Worm (Caenorhabditis elegans) whole organism, mixed stage, embryonic: ENCODE results near the gene Y37H2A.10.

Source experiments
- M03D4.4 ChIP-seq: sonication (generic microtip); optimal IDR thresholded peaks from 2 replicates; lab custom pipeline; 2017; ENCODE audit warnings: mild to moderate bottlenecking, missing genetic modification characterization, missing compliant biosample characterization
- bed-3 ChIP-seq: fragments of 200-800 bp; sonication (Bioruptor generic); optimal IDR thresholded peaks from 3 replicates; lab custom pipeline; 2018; ENCODE audit warnings: mild to moderate bottlenecking, missing genetic modification characterization, moderate library complexity, missing compliant biosample characterization
- blmp-1 ChIP-seq: fragments of 150-350 bp; optimal IDR thresholded peaks from 2 replicates; lab custom pipeline; 2014; ENCODE audit warnings: missing biosample characterization, missing genetic modification characterization
- ceh-39 ChIP-seq: fragments of 150-350 bp; optimal IDR thresholded peaks from 2 replicates; lab custom pipeline; 2014; ENCODE audit warnings: missing biosample characterization, missing genetic modification characterization
- ceh-83 ChIP-seq: fragments of 200-800 bp; sonication (Bioruptor generic); optimal IDR thresholded peaks from 2 replicates; lab custom pipeline; 2018; ENCODE audit warnings: mild to moderate bottlenecking, missing genetic modification characterization, missing compliant biosample characterization
- ces-1 ChIP-seq: fragments of 150-350 bp; optimal IDR thresholded peaks from 2 replicates; lab custom pipeline; 2014; ENCODE audit warnings: missing biosample characterization, missing genetic modification reagents, missing genetic modification characterization
- cnd-1 ChIP-seq: fragments of 200-800 bp; sonication (Bioruptor generic); optimal IDR thresholded peaks from 2 replicates; lab custom pipeline; 2018; ENCODE audit warnings: mild to moderate bottlenecking, missing genetic modification characterization, missing compliant biosample characterization
- drap-1 ChIP-seq: fragments of 200-800 bp; sonication (Bioruptor generic); optimal IDR thresholded peaks from 3 replicates; lab custom pipeline; 2018; ENCODE audit warnings: mild to moderate bottlenecking, missing genetic modification characterization, missing compliant biosample characterization
- elt-1 ChIP-seq: sonication (generic microtip); optimal IDR thresholded peaks from 2 replicates; lab custom pipeline; 2017; ENCODE audit warnings: missing genetic modification characterization, mild to moderate bottlenecking, missing compliant biosample characterization, antibody characterized with exemption, moderate library complexity, borderline replicate concordance; ENCODE audit not compliant: insufficient read depth
- elt-3 ChIP-seq: fragments of 150-350 bp; optimal IDR thresholded peaks from 2 replicates; lab custom pipeline; 2014; ENCODE audit warnings: missing biosample characterization, missing genetic modification characterization
- flh-1 ChIP-seq: fragments of 200-800 bp; sonication (Bioruptor generic); optimal IDR thresholded peaks from 2 replicates; lab custom pipeline; 2018; ENCODE audit warnings: mild to moderate bottlenecking, missing genetic modification characterization, moderate library complexity, missing compliant biosample characterization
- ham-2 ChIP-seq: fragments of 200-800 bp; sonication (Bioruptor generic); optimal IDR thresholded peaks from 2 replicates; lab custom pipeline; 2018; ENCODE audit warnings: mild to moderate bottlenecking, missing genetic modification characterization, missing compliant biosample characterization
- hlh-1 ChIP-seq: fragments of 150-350 bp; optimal IDR thresholded peaks from 2 replicates; lab custom pipeline; 2014; ENCODE audit warnings: missing biosample characterization, missing genetic modification reagents, missing genetic modification characterization
- lin-32 ChIP-seq: fragments of 200-800 bp; sonication (Bioruptor generic); optimal IDR thresholded peaks from 2 replicates; lab custom pipeline; 2018; ENCODE audit warnings: mild to moderate bottlenecking, missing genetic modification characterization, missing compliant biosample characterization
- lsy-2 ChIP-seq: fragments of 150-350 bp; optimal IDR thresholded peaks from 2 replicates; lab custom pipeline; 2014; ENCODE audit warnings: missing biosample characterization, missing genetic modification characterization
- mab-5 ChIP-seq: fragments of 150-350 bp; optimal IDR thresholded peaks from 2 replicates; lab custom pipeline; 2014; ENCODE audit warnings: missing biosample characterization, missing genetic modification characterization
- mep-1 ChIP-seq: fragments of 150-350 bp; optimal IDR thresholded peaks from 2 replicates; lab custom pipeline; 2017; ENCODE audit warnings: missing biosample characterization, missing genetic modification reagents, missing genetic modification characterization, inconsistent platforms
- nhr-12 ChIP-seq: fragments of 150-350 bp; optimal IDR thresholded peaks from 2 replicates; lab custom pipeline; 2014; ENCODE audit warnings: missing biosample characterization, missing genetic modification characterization
- nhr-2 ChIP-seq: fragments of 150-350 bp; optimal IDR thresholded peaks from 2 replicates; lab custom pipeline; 2014; ENCODE audit warnings: missing biosample characterization, missing genetic modification characterization
- nhr-237 ChIP-seq: fragments of 150-350 bp; optimal IDR thresholded peaks from 2 replicates; lab custom pipeline; 2014; ENCODE audit warnings: missing biosample characterization, missing genetic modification characterization
- nhr-28 ChIP-seq: fragments of 150-350 bp; optimal IDR thresholded peaks from 2 replicates; lab custom pipeline; 2014; ENCODE audit warnings: missing biosample characterization, missing genetic modification characterization
- nhr-76 ChIP-seq: sonication (generic microtip); optimal IDR thresholded peaks from 2 replicates; lab custom pipeline; 2017; ENCODE audit warnings: missing biosample characterization, missing genetic modification characterization
- pha-4 ChIP-seq: fragments of 150-350 bp; optimal IDR thresholded peaks from 2 replicates; lab custom pipeline; 2018; ENCODE audit warnings: missing biosample characterization, missing genetic modification reagents, missing genetic modification characterization
- sem-2 ChIP-seq: fragments of 200-800 bp; sonication (Bioruptor generic); optimal IDR thresholded peaks from 2 replicates; lab custom pipeline; 2018; ENCODE audit warnings: mild to moderate bottlenecking, missing genetic modification characterization, missing compliant biosample characterization
- snpc-4 ChIP-seq: fragments of 150-350 bp; optimal IDR thresholded peaks from 2 replicates; lab custom pipeline; 2014; ENCODE audit warnings: missing biosample characterization, missing genetic modification characterization
- sptf-1 ChIP-seq: sonication (generic microtip); optimal IDR thresholded peaks from 2 replicates; lab custom pipeline; 2017; ENCODE audit warnings: mild to moderate bottlenecking, missing genetic modification characterization, moderate library complexity, missing compliant biosample characterization
- tbx-8 ChIP-seq: fragments of 200-800 bp; sonication (Bioruptor generic); optimal IDR thresholded peaks from 2 replicates; lab custom pipeline; 2018; ENCODE audit warnings: mild to moderate bottlenecking, missing genetic modification characterization, moderate library complexity, missing compliant biosample characterization
- unc-120 ChIP-seq: sonication (generic microtip); optimal IDR thresholded peaks from 2 replicates; lab custom pipeline; 2017; ENCODE audit warnings: missing genetic modification characterization, missing compliant biosample characterization; ENCODE audit not compliant: poor library complexity, severe bottlenecking
- unc-39 ChIP-seq: fragments of 150-350 bp; optimal IDR thresholded peaks from 2 replicates; lab custom pipeline; 2014; ENCODE audit warnings: missing biosample characterization, missing genetic modification characterization
- unc-62 ChIP-seq: fragments of 150-350 bp; optimal IDR thresholded peaks from 2 replicates; lab custom pipeline; 2014; ENCODE audit warnings: missing biosample characterization, missing genetic modification reagents, missing genetic modification characterization
- zip-8 ChIP-seq: fragments of 150-350 bp; optimal IDR thresholded peaks from 2 replicates; lab custom pipeline; 2014; ENCODE audit warnings: missing biosample characterization, missing genetic modification characterization
- ztf-11 ChIP-seq: fragments of 150-350 bp; optimal IDR thresholded peaks from 2 replicates; lab custom pipeline; 2014; ENCODE audit warnings: missing biosample characterization, missing genetic modification characterization

The Y37H2A.10 gene

ce11 chrV:18134378-18134777, 4.4 kb upstream of the Y37H2A.10 start, which contains the start of gene Y37H2A.7:
Y37H2A.7 (minus strand) TSS chrV:18134478.
- TF ChIP-seq sem-2 (GFP tag; lab: Kevin White, UChicago): no peak
- no peak for TF ChIP-seq hlh-1 (tag; lab: Kevin White, UChicago)
- TF ChIP-seq nhr-12: no peak
- TF ChIP-seq unc-39 (tag; lab: Kevin White, UChicago): no peak
- no peak for TF ChIP-seq snpc-4 (tag; lab: Kevin White, UChicago)
- no peak for TF ChIP-seq ham-2 (GFP tag; lab: Kevin White, UChicago)

ce11 chrV:18137679-18138078, 1.1 kb upstream of the Y37H2A.10 start:
- TF ChIP-seq elt-3 (tag; lab: Kevin White, UChicago) (no peak), M03D4.4 (tag; lab: Kevin White, UChicago) (no peak)

- TF ChIP-seq elt-3 (tag; lab: Kevin White, UChicago) (no peak), tbx-8 (GFP tag; lab: Kevin White, UChicago) (no peak), nhr-28 (no peak), unc-120 (tag; lab: Kevin White, UChicago) (no peak), ces-1 (no peak), nhr-2 (tag; lab: Kevin White, UChicago) (no peak), nhr-76 (tag; lab: Kevin White, UChicago) (no peak), mab-5 (no peak), ztf-11 (no peak)
- TF ChIP-seq, all 35 proteins: peak for 0
Observed at ce11 chrV:18141161-18141560, 2.4 kb downstream of the Y37H2A.10 start, which contains the start of gene Y37H2A.11. Y37H2A.11 (plus strand) TSS chrV:18141461.

- no peak for TF ChIP-seq unc-120 (tag; lab: Kevin White, UChicago)
- no peak for TF ChIP-seq nhr-2 (tag; lab: Kevin White, UChicago)
- TF ChIP-seq tbx-8 (GFP tag; lab: Kevin White, UChicago): no peak
- no peak for TF ChIP-seq mab-5
- no peak for TF ChIP-seq ces-1
- TF ChIP-seq ztf-11: no peak
- no peak for TF ChIP-seq sem-2 (GFP tag; lab: Kevin White, UChicago)
- TF ChIP-seq sptf-1 (tag; lab: Kevin White, UChicago): no peak
- no peak for TF ChIP-seq blmp-1 (tag; lab: Kevin White, UChicago)
- TF ChIP-seq ceh-39: no peak
- TF ChIP-seq bed-3 (GFP tag; lab: Kevin White, UChicago): no peak
- no peak for TF ChIP-seq nhr-76 (tag; lab: Kevin White, UChicago)
- no peak for TF ChIP-seq cnd-1 (tag; lab: Kevin White, UChicago)
- no peak for TF ChIP-seq elt-1 (tag; lab: Kevin White, UChicago)
- no peak for TF ChIP-seq unc-62 (GFP tag; lab: Kevin White, UChicago)
- TF ChIP-seq nhr-237: no peak
Observed at ce11 chrV:18142549-18142948, 3.8 kb downstream of the Y37H2A.10 start, which contains the start of gene Y37H2A.13. Y37H2A.13 (plus strand) TSS chrV:18142849.

- TF ChIP-seq mep-1 (tag; lab: Kevin White, UChicago) (no peak), elt-1 (tag; lab: Kevin White, UChicago) (no peak), sptf-1 (tag; lab: Kevin White, UChicago) (no peak), zip-8 (tag; lab: Kevin White, UChicago) (no peak), lsy-2 (no peak), tbx-8 (GFP tag; lab: Kevin White, UChicago) (no peak), ceh-39 (no peak), nhr-76 (tag; lab: Kevin White, UChicago) (no peak)
Observed at ce11 chrV:18143445-18143844, 4.7 kb downstream of the Y37H2A.10 start, which contains the start of gene Y37H2A.14. Y37H2A.14 (plus strand) TSS chrV:18143745.

- no peak for TF ChIP-seq elt-1 (tag; lab: Kevin White, UChicago)
- TF ChIP-seq drap-1 (GFP tag; lab: Kevin White, UChicago): no peak
- no peak for TF ChIP-seq unc-62 (GFP tag; lab: Kevin White, UChicago)
- no peak for TF ChIP-seq nhr-76 (tag; lab: Kevin White, UChicago)
- no peak for TF ChIP-seq ham-2 (GFP tag; lab: Kevin White, UChicago)
- no peak for TF ChIP-seq nhr-2 (tag; lab: Kevin White, UChicago)
- no peak for TF ChIP-seq hlh-1 (tag; lab: Kevin White, UChicago)
- TF ChIP-seq lin-32 (GFP tag; lab: Kevin White, UChicago): no peak
- no peak for TF ChIP-seq unc-120 (tag; lab: Kevin White, UChicago)
- TF ChIP-seq unc-39 (tag; lab: Kevin White, UChicago): no peak
- no peak for TF ChIP-seq pha-4 (tag; lab: Kevin White, UChicago)
- TF ChIP-seq blmp-1 (tag; lab: Kevin White, UChicago): no peak
- no peak for TF ChIP-seq cnd-1 (tag; lab: Kevin White, UChicago)
- TF ChIP-seq ceh-83 (GFP tag; lab: Kevin White, UChicago): no peak
- no peak for TF ChIP-seq mab-5
- TF ChIP-seq flh-1 (GFP tag; lab: Kevin White, UChicago): no peak
- no peak for TF ChIP-seq zip-8 (tag; lab: Kevin White, UChicago)
- no peak for TF ChIP-seq sptf-1 (tag; lab: Kevin White, UChicago)
Observed at ce11 chrV:18144442-18144841, 5.6 kb downstream of the Y37H2A.10 start.
